Fruit fly (Drosophila melanogaster) Kc167 (cell line): ENCODE data around the gene CG32488.

Source experiments
- Sin3A ChIP-seq: fragments of >200 bp; optimal IDR thresholded peaks from 2 replicates; lab custom pipeline; 2018; ENCODE audit warnings: missing external identifiers
- h ChIP-seq: fragments of >200 bp; optimal IDR thresholded peaks from 3 replicates; lab custom pipeline; 2018; ENCODE audit warnings: missing external identifiers
- insv ChIP-seq: fragments of >200 bp; optimal IDR thresholded peaks from 3 replicates; lab custom pipeline; 2018; ENCODE audit warnings: missing external identifiers
- psq ChIP-seq: fragments of >200 bp; optimal IDR thresholded peaks from 2 replicates; lab custom pipeline; 2017; ENCODE audit warnings: missing external identifiers
- ttk ChIP-seq: sonication (Bioruptor generic); optimal IDR thresholded peaks from 2 replicates; lab custom pipeline; 2017; ENCODE audit warnings: missing external identifiers

DNA sequence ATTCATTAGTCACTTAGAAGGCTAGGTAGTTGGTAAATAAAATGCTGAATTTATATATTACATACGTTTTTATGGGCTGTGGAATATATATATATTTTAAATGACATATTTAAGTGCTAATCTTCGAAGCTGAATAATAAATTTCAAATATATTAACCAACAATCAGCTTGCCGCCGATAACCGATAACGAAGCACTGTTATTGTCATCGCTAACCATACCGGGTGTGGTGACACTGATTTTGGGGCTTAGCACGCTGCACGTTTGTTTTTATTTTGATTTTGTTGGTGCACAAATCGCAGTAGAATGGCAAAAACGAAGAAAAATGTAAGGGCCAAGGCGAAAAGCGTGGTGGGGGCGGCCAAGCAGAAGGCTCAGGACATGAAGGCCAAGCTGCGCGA lies 39.0 kb upstream of the CG32488 start, which contains the start of gene CG16753:
- TF ChIP-seq h = no peak
- no peak for TF ChIP-seq psq
- TF ChIP-seq Sin3A (lab: Kevin White, UChicago) = no peak
- TF ChIP-seq ttk (lab: Kevin White, UChicago) = no peak
- TF ChIP-seq insv (lab: Kevin White, UChicago) = no peak
